Fruit fly (Drosophila melanogaster): ENCODE data around the gene nrv1.
A peak's percentile ranks its signal among the peaks of the same experiment; 100 is the strongest.

Gene nrv1

dm6 chr2L:6787029-6787972 lies 640 bp upstream of the nrv1 start:
- TF ChIP-seq Dfd (GFP tag; optimal IDR thresholded peaks at IDR 0.05) (no peak), Myc (optimal IDR thresholded peaks at IDR 0.05) (no peak), jim (GFP tag; optimal IDR thresholded peaks at IDR 0.05) (peak; percentile 76), woc (GFP tag; optimal IDR thresholded peaks at IDR 0.05) (peak; percentile 95), Vsx2 (GFP tag; optimal IDR thresholded peaks at IDR 0.05; ENCODE audit: partially characterized antibody) (peak; percentile 92), dl (GFP tag; optimal IDR thresholded peaks at IDR 0.05; ENCODE audit: insufficient read depth in 1 of 2, partially characterized antibody in 2 of 2) (peak; percentile 88 to 91), Sp1 (GFP tag; optimal IDR thresholded peaks at IDR 0.05) (peak; percentile 95), sv (GFP tag; optimal IDR thresholded peaks at IDR 0.05) (peak; percentile 95), N (GFP tag; optimal IDR thresholded peaks at IDR 0.05) (peak; percentile 70), usp (GFP tag; optimal IDR thresholded peaks at IDR 0.05) (no peak), Hnf4 (GFP tag; optimal IDR thresholded peaks at IDR 0.05) (peak; percentile 82), fru (GFP tag; optimal IDR thresholded peaks at IDR 0.05) (peak; percentile 92), Hr78 (GFP tag; optimal IDR thresholded peaks at IDR 0.05) (no peak), foxo (GFP tag; optimal IDR thresholded peaks at IDR 0.05) (peak; percentile 50 to 92), dsf (GFP tag; optimal IDR thresholded peaks at IDR 0.05; ENCODE audit: borderline replicate concordance) (peak; percentile 63), pan (optimal IDR thresholded peaks at IDR 0.05) (no peak), GATAd (GFP tag; optimal IDR thresholded peaks at IDR 0.05) (peak; percentile 56), CrebA (GFP tag; optimal IDR thresholded peaks at IDR 0.05; ENCODE audit: borderline replicate concordance) (peak; percentile 42), CG32264 (GFP tag; optimal IDR thresholded peaks at IDR 0.05) (peak; percentile 73), Mio (GFP tag; optimal IDR thresholded peaks at IDR 0.05) (peak; percentile 1), CG9705 (GFP tag; optimal IDR thresholded peaks at IDR 0.05) (peak; percentile 89), lola (GFP tag; optimal IDR thresholded peaks at IDR 0.05) (no peak), Rel (GFP tag; optimal IDR thresholded peaks at IDR 0.05) (no peak), Rel (tag; optimal IDR thresholded peaks at IDR 0.05) (peak; percentile 89), HLH106 (tag; optimal IDR thresholded peaks at IDR 0.05) (peak; percentile 94), dmrt93B (GFP tag; optimal IDR thresholded peaks at IDR 0.05) (peak; percentile 93), h (GFP tag; optimal IDR thresholded peaks at IDR 0.05) (peak; percentile 91), br (GFP tag; optimal IDR thresholded peaks at IDR 0.05) (peak; percentile 92), brk (GFP tag; optimal IDR thresholded peaks at IDR 0.05) (peak; percentile 69), OdsH (GFP tag; optimal IDR thresholded peaks at IDR 0.05) (peak; percentile 91), psq (GFP tag; optimal IDR thresholded peaks at IDR 0.05) (peak; percentile 89), sage (GFP tag; optimal IDR thresholded peaks at IDR 0.05) (no peak), Dif (GFP tag; optimal IDR thresholded peaks at IDR 0.05; ENCODE audit: partially characterized antibody) (peak; percentile 91), tai (GFP tag; optimal IDR thresholded peaks at IDR 0.05) (peak; percentile 89), Abd-B (GFP tag; optimal IDR thresholded peaks at IDR 0.05) (no peak), rgr (GFP tag; optimal IDR thresholded peaks at IDR 0.05) (peak; percentile 89), Hr83 (GFP tag; optimal IDR thresholded peaks at IDR 0.05; ENCODE audit: poor library complexity, severe bottlenecking) (peak; percentile 67), Jra (GFP tag; optimal IDR thresholded peaks at IDR 0.05) (peak; percentile 78), ey (GFP tag; optimal IDR thresholded peaks at IDR 0.05) (peak; percentile 94)

DNA sequence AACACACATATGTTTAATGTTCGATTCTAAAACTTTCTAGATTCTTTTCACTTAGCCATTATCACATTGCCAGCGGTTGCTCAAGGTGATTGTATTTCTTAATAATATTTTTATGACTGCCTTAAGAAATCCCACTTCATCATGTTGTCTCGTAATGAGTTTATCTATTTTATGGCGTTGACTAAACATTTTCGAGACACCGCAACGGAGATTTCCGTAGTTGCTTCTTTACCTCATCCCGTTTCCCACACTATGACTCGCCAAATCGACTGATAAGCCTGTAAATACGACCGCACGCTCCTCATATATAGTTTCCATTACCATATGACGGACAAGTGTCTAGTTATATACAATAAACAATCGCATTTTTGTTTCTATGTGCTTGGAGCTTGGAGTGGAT lies 1.1 kb downstream of the nrv1 start:
- no peak for TF ChIP-seq Sp1 (GFP tag; optimal IDR thresholded peaks at IDR 0.05)
- TF ChIP-seq Dfd (GFP tag; optimal IDR thresholded peaks at IDR 0.05), result no peak
- no peak for TF ChIP-seq Hnf4 (GFP tag; optimal IDR thresholded peaks at IDR 0.05)
- no peak for TF ChIP-seq usp (GFP tag; optimal IDR thresholded peaks at IDR 0.05)
- TF ChIP-seq psq (GFP tag; optimal IDR thresholded peaks at IDR 0.05), result no peak
- TF ChIP-seq dl (GFP tag; optimal IDR thresholded peaks at IDR 0.05; ENCODE audit: insufficient read depth in 1 of 2, partially characterized antibody in 2 of 2), result no peak
- TF ChIP-seq Hr78 (GFP tag; optimal IDR thresholded peaks at IDR 0.05), result no peak
- TF ChIP-seq sage (GFP tag; optimal IDR thresholded peaks at IDR 0.05), result no peak
- no peak for TF ChIP-seq foxo (GFP tag; optimal IDR thresholded peaks at IDR 0.05)
- TF ChIP-seq GATAd (GFP tag; optimal IDR thresholded peaks at IDR 0.05), result no peak
- TF ChIP-seq fru (GFP tag; optimal IDR thresholded peaks at IDR 0.05), result no peak
- TF ChIP-seq Vsx2 (GFP tag; optimal IDR thresholded peaks at IDR 0.05; ENCODE audit: partially characterized antibody), result no peak
- no peak for TF ChIP-seq h (GFP tag; optimal IDR thresholded peaks at IDR 0.05)
- no peak for TF ChIP-seq br (GFP tag; optimal IDR thresholded peaks at IDR 0.05)
- no peak for TF ChIP-seq sv (GFP tag; optimal IDR thresholded peaks at IDR 0.05)
- TF ChIP-seq tai (GFP tag; optimal IDR thresholded peaks at IDR 0.05), result no peak
- no peak for TF ChIP-seq Jra (GFP tag; optimal IDR thresholded peaks at IDR 0.05)
- TF ChIP-seq Hr83 (GFP tag; optimal IDR thresholded peaks at IDR 0.05; ENCODE audit: poor library complexity, severe bottlenecking), result no peak
- TF ChIP-seq CG9705 (GFP tag; optimal IDR thresholded peaks at IDR 0.05), result no peak
- TF ChIP-seq woc (GFP tag; optimal IDR thresholded peaks at IDR 0.05), result no peak
